Fruit fly (Drosophila melanogaster) whole organism, embryonic: ENCODE results near the gene CG7275.
A peak's percentile ranks its signal among the peaks of the same experiment; 100 is the strongest.

Experiments
- Atf3 ChIP-seq: fragments of 200-800 bp; sonication (Bioruptor generic); optimal IDR thresholded peaks from 3 replicates; lab custom pipeline; 2016; ENCODE audit warnings: missing biosample characterization, missing genetic modification characterization
- Bgb ChIP-seq: fragments of 200-800 bp; sonication (Bioruptor generic); IDR thresholded peaks from 2 replicates; pipeline ENCODE4 v1.3.6; 2022; ENCODE audit warnings: missing biosample characterization, missing genetic modification characterization; ENCODE audit not compliant: partially characterized antibody
- CG10543 ChIP-seq: fragments of 200-800 bp; sonication (Bioruptor generic); optimal IDR thresholded peaks from 3 replicates; lab custom pipeline; 2017; ENCODE audit warnings: missing biosample characterization, mild to moderate bottlenecking, missing genetic modification characterization, moderate library complexity
- CG12299 ChIP-seq: fragments of 200-800 bp; sonication (Bioruptor generic); optimal IDR thresholded peaks from 2 replicates; lab custom pipeline; 2018; ENCODE audit warnings: missing biosample characterization, mild to moderate bottlenecking, missing genetic modification characterization
- CG12769 ChIP-seq: fragments of 200-800 bp; sonication (Bioruptor generic); optimal IDR thresholded peaks from 2 replicates; lab custom pipeline; 2019; ENCODE audit warnings: missing biosample characterization, mild to moderate bottlenecking, missing genetic modification characterization, moderate library complexity
- CG13296 ChIP-seq: fragments of 200-800 bp; sonication (Bioruptor generic); optimal IDR thresholded peaks from 3 replicates; lab custom pipeline; 2018; ENCODE audit warnings: missing biosample characterization, mild to moderate bottlenecking, missing genetic modification characterization
- CG13424 ChIP-seq: fragments of 200-800 bp; sonication (Bioruptor generic); optimal IDR thresholded peaks from 2 replicates; lab custom pipeline; 2019; ENCODE audit warnings: missing biosample characterization, mild to moderate bottlenecking, missing genetic modification characterization, moderate library complexity
- CG15011 ChIP-seq: fragments of 200-800 bp; sonication (Bioruptor generic); optimal IDR thresholded peaks from 3 replicates; lab custom pipeline; 2018; ENCODE audit warnings: missing biosample characterization, mild to moderate bottlenecking, missing genetic modification characterization
- CG15514 ChIP-seq: fragments of 200-800 bp; sonication (Bioruptor generic); optimal IDR thresholded peaks from 3 replicates; lab custom pipeline; 2017; ENCODE audit warnings: missing biosample characterization, missing genetic modification characterization, mild to moderate bottlenecking, moderate library complexity, missing genetic modification reagents
- CG17186 ChIP-seq: fragments of 200-800 bp; sonication (Bioruptor generic); optimal IDR thresholded peaks from 3 replicates; lab custom pipeline; 2017; ENCODE audit warnings: missing biosample characterization, missing genetic modification reagents, missing genetic modification characterization
- CG17361 ChIP-seq: fragments of 200-800 bp; sonication (Bioruptor generic); IDR thresholded peaks from 3 replicates; pipeline ENCODE4 v1.3.6; 2022; ENCODE audit warnings: missing biosample characterization, missing genetic modification characterization
- CG18599 ChIP-seq: fragments of 200-800 bp; sonication (Bioruptor generic); optimal IDR thresholded peaks from 3 replicates; lab custom pipeline; 2017; ENCODE audit warnings: missing biosample characterization, missing genetic modification characterization, mild to moderate bottlenecking, moderate library complexity, missing genetic modification reagents
- CG18764 ChIP-seq: fragments of 200-800 bp; sonication (Bioruptor generic); optimal IDR thresholded peaks from 3 replicates; lab custom pipeline; 2016; ENCODE audit warnings: missing biosample characterization, missing genetic modification characterization
- CG2129 ChIP-seq: fragments of 200-800 bp; sonication (Bioruptor generic); IDR thresholded peaks from 2 replicates; pipeline ENCODE4 v1.3.6; 2022; ENCODE audit warnings: missing biosample characterization, missing genetic modification characterization; ENCODE audit not compliant: partially characterized antibody
- CG32532 ChIP-seq: fragments of 200-800 bp; sonication (Bioruptor generic); IDR thresholded peaks from 2 replicates; pipeline ENCODE4 v1.3.6; 2022; ENCODE audit warnings: missing biosample characterization, missing genetic modification characterization
- CG42726 ChIP-seq: fragments of 200-800 bp; sonication (Bioruptor generic); IDR thresholded peaks from 2 replicates; pipeline ENCODE4 v1.3.6; 2022; ENCODE audit warnings: missing biosample characterization, missing genetic modification characterization; ENCODE audit not compliant: partially characterized antibody
- CG4404 ChIP-seq: fragments of 200-800 bp; sonication (Bioruptor generic); IDR thresholded peaks from 2 replicates; pipeline ENCODE4 v1.3.6; 2022; ENCODE audit warnings: missing biosample characterization, missing genetic modification characterization
- CG4424 ChIP-seq: fragments of 200-800 bp; sonication (Bioruptor generic); optimal IDR thresholded peaks from 3 replicates; lab custom pipeline; 2016; ENCODE audit warnings: missing biosample characterization, missing genetic modification characterization
- CG4617 ChIP-seq: fragments of 200-800 bp; sonication (Bioruptor generic); optimal IDR thresholded peaks from 3 replicates; lab custom pipeline; 2016; ENCODE audit warnings: missing biosample characterization, missing genetic modification characterization, borderline replicate concordance
- CG6791 ChIP-seq: fragments of 200-800 bp; sonication (Bioruptor generic); IDR thresholded peaks from 3 replicates; pipeline ENCODE4 v1.3.6; 2022; ENCODE audit warnings: missing biosample characterization, missing genetic modification characterization; ENCODE audit not compliant: partially characterized antibody
- CG6854 ChIP-seq: fragments of 200-800 bp; sonication (Bioruptor generic); optimal IDR thresholded peaks from 3 replicates; lab custom pipeline; 2017; ENCODE audit warnings: missing biosample characterization, mild to moderate bottlenecking, missing genetic modification characterization
- CG7839 ChIP-seq: fragments of 200-800 bp; sonication (Bioruptor generic); optimal IDR thresholded peaks from 3 replicates; lab custom pipeline; 2018; ENCODE audit warnings: missing biosample characterization, mild to moderate bottlenecking, missing genetic modification characterization, moderate library complexity
- CG8281 ChIP-seq: fragments of 200-800 bp; sonication (Bioruptor generic); optimal IDR thresholded peaks from 2 replicates; lab custom pipeline; 2018; ENCODE audit warnings: missing biosample characterization, mild to moderate bottlenecking, missing genetic modification characterization, moderate library complexity
- CG9932 ChIP-seq: fragments of 200-800 bp; sonication (Bioruptor generic); IDR thresholded peaks from 2 replicates; pipeline ENCODE4 v1.3.6; 2022; ENCODE audit warnings: missing biosample characterization, missing genetic modification characterization
- CHES-1-like ChIP-seq: fragments of 200-800 bp; sonication (Bioruptor generic); optimal IDR thresholded peaks from 2 replicates; lab custom pipeline; 2016; ENCODE audit warnings: missing biosample characterization, missing genetic modification characterization
- Dp ChIP-seq: fragments of 200-800 bp; sonication (Bioruptor generic); optimal IDR thresholded peaks from 2 replicates; lab custom pipeline; 2018; ENCODE audit warnings: missing biosample characterization, mild to moderate bottlenecking, missing genetic modification characterization, moderate library complexity
- Fer3 ChIP-seq: fragments of 200-800 bp; sonication (Bioruptor generic); optimal IDR thresholded peaks from 2 replicates; lab custom pipeline; 2018; ENCODE audit warnings: missing biosample characterization, mild to moderate bottlenecking, missing genetic modification characterization, moderate library complexity
- HLH54F ChIP-seq: fragments of 200-800 bp; sonication (Bioruptor generic); optimal IDR thresholded peaks from 3 replicates; lab custom pipeline; 2016; ENCODE audit warnings: missing biosample characterization, missing genetic modification characterization
- Med ChIP-seq: fragments of 200-800 bp; sonication (Bioruptor generic); peaks from one replicate; lab custom pipeline; 2016; ENCODE audit warnings: missing biosample characterization, missing genetic modification characterization, mild to moderate bottlenecking, inconsistent platforms, moderate library complexity
- NC2β ChIP-seq: fragments of 200-800 bp; sonication (Bioruptor generic); optimal IDR thresholded peaks from 2 replicates; lab custom pipeline; 2016; ENCODE audit warnings: missing biosample characterization, missing genetic modification characterization
- ap ChIP-seq: fragments of 200-800 bp; sonication (Bioruptor generic); IDR thresholded peaks from 2 replicates; pipeline ENCODE4 v1.3.6; 2022; ENCODE audit warnings: missing biosample characterization, missing genetic modification characterization
- bcd ChIP-seq: fragments of 200-800 bp; sonication (Bioruptor generic); optimal IDR thresholded peaks from 2 replicates; lab custom pipeline; 2017; ENCODE audit warnings: missing biosample characterization, mild to moderate bottlenecking, missing genetic modification characterization
- cwo ChIP-seq: fragments of 200-800 bp; sonication (Bioruptor generic); optimal IDR thresholded peaks from 3 replicates; lab custom pipeline; 2017; ENCODE audit warnings: missing biosample characterization, missing genetic modification characterization, mild to moderate bottlenecking, moderate library complexity, missing genetic modification reagents
- emc ChIP-seq: fragments of 200-800 bp; sonication (Bioruptor generic); optimal IDR thresholded peaks from 2 replicates; lab custom pipeline; 2016; ENCODE audit warnings: missing biosample characterization, missing genetic modification characterization
- exex ChIP-seq: fragments of 200-800 bp; sonication (Bioruptor generic); optimal IDR thresholded peaks from 4 replicates; lab custom pipeline; 2018; ENCODE audit warnings: missing biosample characterization, mild to moderate bottlenecking, missing genetic modification characterization, moderate library complexity
- fd96Cb ChIP-seq: fragments of 200-800 bp; sonication (Bioruptor generic); optimal IDR thresholded peaks from 2 replicates; lab custom pipeline; 2018; ENCODE audit warnings: missing biosample characterization, mild to moderate bottlenecking, missing genetic modification characterization, moderate library complexity
- fu2 ChIP-seq: fragments of 200-800 bp; sonication (Bioruptor generic); optimal IDR thresholded peaks from 2 replicates; lab custom pipeline; 2016; ENCODE audit warnings: missing biosample characterization, missing genetic modification characterization
- gem ChIP-seq: fragments of 200-800 bp; sonication (Bioruptor generic); optimal IDR thresholded peaks from 2 replicates; lab custom pipeline; 2019; ENCODE audit warnings: missing biosample characterization, mild to moderate bottlenecking, missing genetic modification characterization, moderate library complexity
- gsb-n ChIP-seq: fragments of 200-800 bp; sonication (Bioruptor generic); optimal IDR thresholded peaks from 3 replicates; lab custom pipeline; 2018; ENCODE audit warnings: missing biosample characterization, mild to moderate bottlenecking, missing genetic modification characterization
- lbe ChIP-seq: fragments of 200-800 bp; sonication (Bioruptor generic); optimal IDR thresholded peaks from 2 replicates; lab custom pipeline; 2016; ENCODE audit warnings: missing biosample characterization, mild to moderate bottlenecking, missing genetic modification characterization
- lilli ChIP-seq: fragments of 200-800 bp; sonication (Bioruptor generic); optimal IDR thresholded peaks from 3 replicates; lab custom pipeline; 2016; ENCODE audit warnings: missing biosample characterization, missing genetic modification characterization
- lola ChIP-seq, 3 experiments: fragments of >200 bp in 2 of 3; fragments of 200-800 bp in 1 of 3; sonication (Bioruptor generic) in 1 of 3; optimal IDR thresholded peaks; 2 replicates each; lab custom pipeline; 2017 to 2019; ENCODE audit warnings: missing biosample characterization in 3 of 3, missing genetic modification characterization in 3 of 3, mild to moderate bottlenecking in 1 of 3, moderate library complexity in 1 of 3
- pita ChIP-seq: fragments of 200-800 bp; sonication (Bioruptor generic); optimal IDR thresholded peaks from 2 replicates; lab custom pipeline; 2017; ENCODE audit warnings: missing biosample characterization, mild to moderate bottlenecking, missing genetic modification characterization
- row ChIP-seq: fragments of 200-800 bp; sonication (Bioruptor generic); IDR thresholded peaks from 3 replicates; pipeline ENCODE4 v1.3.6; 2022; ENCODE audit warnings: missing biosample characterization, missing genetic modification characterization
- sna ChIP-seq: fragments of 200-800 bp; sonication (Bioruptor generic); IDR thresholded peaks from 2 replicates; pipeline ENCODE4 v1.3.6; 2022; ENCODE audit warnings: missing biosample characterization, missing genetic modification characterization; ENCODE audit not compliant: partially characterized antibody
- stc ChIP-seq: fragments of 200-800 bp; sonication (Bioruptor generic); IDR thresholded peaks from 2 replicates; pipeline ENCODE4 v1.3.6; 2022; ENCODE audit warnings: missing biosample characterization, missing genetic modification characterization
- sug ChIP-seq: fragments of 200-800 bp; optimal IDR thresholded peaks from 2 replicates; lab custom pipeline; 2019; ENCODE audit warnings: missing biosample characterization, mild to moderate bottlenecking, missing genetic modification characterization, moderate library complexity
- tin ChIP-seq: fragments of 200-800 bp; sonication (Bioruptor generic); optimal IDR thresholded peaks from 3 replicates; lab custom pipeline; 2016; ENCODE audit warnings: missing biosample characterization, missing genetic modification characterization
- vvl ChIP-seq: fragments of 200-800 bp; sonication (Bioruptor generic); IDR thresholded peaks from 2 replicates; pipeline ENCODE4 v1.3.6; 2022; ENCODE audit warnings: missing biosample characterization, missing genetic modification characterization
- zen ChIP-seq: fragments of 200-800 bp; sonication (Bioruptor generic); optimal IDR thresholded peaks from 3 replicates; lab custom pipeline; 2018; ENCODE audit warnings: missing biosample characterization, mild to moderate bottlenecking, missing genetic modification characterization, moderate library complexity

Gene CG7275

dm6 chr3L:15501646-15501972 lies 2.9 kb downstream of the CG7275 start:
- TF ChIP-seq CG32532 (GFP tag; lab: Robert Waterston, UW) (peak; percentile 21; the same call in 1 of the 2 replicates), CG42726 (0 out of 2 replicates have a peak, but pooled peaks have one; percentile 36), gem (tag; lab: Kevin White, UChicago) (peak; percentile 6), NC2β (GFP tag; lab: Kevin White, UChicago) (no peak), gsb-n (tag; lab: Kevin White, UChicago) (no peak), pita (no peak), tin (GFP tag; lab: Kevin White, UChicago) (no peak), sug (tag; lab: Kevin White, UChicago) (no peak), CG9932 (GFP tag; lab: Robert Waterston, UW) (0 out of 2 replicates have a peak, but pooled peaks have one; percentile 23), CG15514 (GFP tag; lab: Kevin White, UChicago) (no peak), CG13424 (tag; lab: Kevin White, UChicago) (no peak), fu2 (GFP tag; lab: Kevin White, UChicago) (no peak), zen (no peak), CG17186 (GFP tag; lab: Kevin White, UChicago) (no peak), CG4424 (GFP tag; lab: Kevin White, UChicago) (no peak), lola (GFP tag; optimal IDR thresholded peaks at IDR 0.05; lab: Kevin White, UChicago) (no peak), CG8281 (tag; lab: Kevin White, UChicago) (no peak), HLH54F (no peak), Fer3 (tag; lab: Kevin White, UChicago) (no peak), exex (tag; lab: Kevin White, UChicago) (peak; percentile 77), CG15011 (no peak), vvl (GFP tag; lab: Robert Waterston, UW) (no peak), Dp (GFP tag; lab: Kevin White, UChicago) (no peak), lbe (GFP tag; lab: Kevin White, UChicago) (no peak), CG18599 (GFP tag; lab: Kevin White, UChicago) (peak; percentile 34), CG4617 (no peak), row (0 out of 3 replicates have a peak, but pooled peaks have one; percentile 7), bcd (no peak), ap (GFP tag; lab: Robert Waterston, UW) (no peak), lilli (GFP tag; lab: Kevin White, UChicago) (peak; percentile 10), CG17361 (GFP tag; lab: Robert Waterston, UW) (no peak), CHES-1-like (no peak), fd96Cb (tag; lab: Kevin White, UChicago) (no peak), Atf3 (GFP tag; lab: Kevin White, UChicago) (no peak), CG13296 (peak; percentile 3), CG7839 (tag; lab: Kevin White, UChicago) (peak; percentile 9), cwo (GFP tag; lab: Kevin White, UChicago) (peak; percentile 69), CG6854 (GFP tag; lab: Kevin White, UChicago) (peak; percentile 10), Med (GFP tag; lab: Kevin White, UChicago) (peak; percentile 29), CG4404 (GFP tag; lab: Robert Waterston, UW) (no peak), CG6791 (no peak), CG18764 (no peak), CG12769 (tag; lab: Kevin White, UChicago) (peak; percentile 14), CG2129 (GFP tag; lab: Robert Waterston, UW) (no peak), stc (GFP tag; lab: Robert Waterston, UW) (0 out of 2 replicates have a peak, but pooled peaks have one; percentile 15), sna (GFP tag; lab: Robert Waterston, UW) (no peak), Bgb (no peak), CG10543 (peak; percentile 30), emc (GFP tag; lab: Kevin White, UChicago) (no peak), CG12299 (tag; lab: Kevin White, UChicago) (no peak)
